Worm (Caenorhabditis elegans) whole organism, young adult: ENCODE results near the gene idi-1.

ENCODE experiments used
- C17E4.6 ChIP-seq: fragments of 200-800 bp; sonication (Bioruptor generic); IDR thresholded peaks from 2 replicates; pipeline ENCODE4 v1.3.6; 2022; ENCODE audit warnings: missing genetic modification reagents, missing genetic modification characterization, missing compliant biosample characterization
- F23B12.7 ChIP-seq: sonication (generic microtip); optimal IDR thresholded peaks from 2 replicates; lab custom pipeline; 2017; ENCODE audit warnings: missing genetic modification characterization, mild to moderate bottlenecking, missing compliant biosample characterization, antibody characterized with exemption, moderate library complexity; ENCODE audit not compliant: insufficient read depth
- F55B11.4 ChIP-seq: sonication (generic microtip); optimal IDR thresholded peaks from 2 replicates; lab custom pipeline; 2016; ENCODE audit warnings: missing compliant biosample characterization, missing genetic modification characterization, borderline replicate concordance; ENCODE audit not compliant: insufficient read depth
- K11D2.4 ChIP-seq: fragments of 200-800 bp; sonication (Bioruptor generic); IDR thresholded peaks from 2 replicates; pipeline ENCODE4 v1.3.6; 2022; ENCODE audit warnings: missing genetic modification reagents, missing genetic modification characterization, missing compliant biosample characterization
- K12H6.12 ChIP-seq: fragments of 200-800 bp; sonication (Bioruptor generic); optimal IDR thresholded peaks from 2 replicates; lab custom pipeline; 2018; ENCODE audit warnings: mild to moderate bottlenecking, missing genetic modification characterization, missing compliant biosample characterization
- attf-3 ChIP-seq: fragments of 200-800 bp; sonication (Bioruptor generic); conservative IDR thresholded peaks from 2 replicates; pipeline ENCODE4 v1.3.6; 2022; ENCODE audit warnings: missing genetic modification reagents, missing genetic modification characterization, missing compliant biosample characterization
- attf-5 ChIP-seq: fragments of 200-800 bp; sonication (Bioruptor generic); optimal IDR thresholded peaks from 2 replicates; lab custom pipeline; 2018; ENCODE audit warnings: mild to moderate bottlenecking, missing genetic modification characterization, missing compliant biosample characterization
- ccch-3 ChIP-seq: fragments of 200-800 bp; sonication (Bioruptor generic); optimal IDR thresholded peaks from 2 replicates; lab custom pipeline; 2018; ENCODE audit warnings: mild to moderate bottlenecking, missing genetic modification characterization, missing compliant biosample characterization
- cebp-1 ChIP-seq, 2 experiments: fragments of 200-800 bp in 1 of 2; sonication (Bioruptor generic) in 1 of 2; sonication (generic microtip) in 1 of 2; IDR thresholded peaks in 1 of 2; optimal IDR thresholded peaks in 1 of 2; 2 replicates each; pipeline versions ENCODE4 v1.3.6 to Lab custom; 2017 to 2022; ENCODE audit warnings: missing compliant biosample characterization in 2 of 2, missing genetic modification characterization in 2 of 2, mild to moderate bottlenecking in 1 of 2, missing genetic modification reagents in 1 of 2, moderate library complexity in 1 of 2
- cebp-2 ChIP-seq: fragments of 200-800 bp; sonication (Bioruptor generic); IDR thresholded peaks from 2 replicates; pipeline ENCODE4 v1.3.6; 2022; ENCODE audit warnings: missing genetic modification characterization, missing compliant biosample characterization
- ceh-100 ChIP-seq: fragments of 200-800 bp; sonication (Bioruptor generic); IDR thresholded peaks from 2 replicates; pipeline ENCODE4 v1.3.6; 2022; ENCODE audit warnings: missing genetic modification reagents, missing genetic modification characterization, missing compliant biosample characterization
- ceh-27 ChIP-seq: fragments of 200-800 bp; sonication (Bioruptor generic); optimal IDR thresholded peaks from 2 replicates; lab custom pipeline; 2018; ENCODE audit warnings: mild to moderate bottlenecking, missing genetic modification characterization, moderate library complexity, missing compliant biosample characterization
- ceh-40 ChIP-seq: fragments of 200-800 bp; sonication (Bioruptor generic); IDR thresholded peaks from 2 replicates; pipeline ENCODE4 v1.3.6; 2022; ENCODE audit warnings: missing genetic modification characterization, missing compliant biosample characterization
- chd-7 ChIP-seq: sonication (generic microtip); optimal IDR thresholded peaks from 2 replicates; lab custom pipeline; 2016; ENCODE audit warnings: mild to moderate bottlenecking, missing genetic modification characterization, moderate library complexity, missing compliant biosample characterization
- dox-1 ChIP-seq: fragments of 200-800 bp; sonication (Bioruptor generic); IDR thresholded peaks from 2 replicates; pipeline ENCODE4 v1.3.6; 2022; ENCODE audit warnings: missing genetic modification reagents, missing genetic modification characterization, missing compliant biosample characterization
- him-1 ChIP-seq: sonication (generic microtip); optimal IDR thresholded peaks from 2 replicates; lab custom pipeline; 2016; ENCODE audit warnings: missing genotype, missing genetic modification reagents, missing genetic modification characterization, missing compliant biosample characterization
- hmg-1.2 ChIP-seq: fragments of 200-800 bp; sonication (Bioruptor generic); IDR thresholded peaks from 2 replicates; pipeline ENCODE4 v1.3.6; 2022; ENCODE audit warnings: missing genetic modification reagents, missing genetic modification characterization, missing compliant biosample characterization
- hsf-1 ChIP-seq: fragments of 200-800 bp; sonication (Bioruptor generic); IDR thresholded peaks from 2 replicates; pipeline ENCODE4 v1.3.6; 2022; ENCODE audit warnings: missing genetic modification reagents, missing genetic modification characterization, missing compliant biosample characterization
- let-526 ChIP-seq: fragments of 200-800 bp; sonication (Bioruptor generic); IDR thresholded peaks from 2 replicates; pipeline ENCODE4 v1.3.6; 2022; ENCODE audit warnings: missing genetic modification reagents, missing genetic modification characterization, missing compliant biosample characterization
- lin-35 ChIP-seq, 3 experiments: fragments of 150-350 bp in 2 of 3; sonication (generic microtip) in 1 of 3; optimal IDR thresholded peaks; 2 replicates each; lab custom pipeline; 2014 to 2018; ENCODE audit warnings: missing biosample characterization in 3 of 3, missing genetic modification characterization in 3 of 3, missing genetic modification reagents in 3 of 3
- lin-40 ChIP-seq: sonication (generic microtip); optimal IDR thresholded peaks from 2 replicates; lab custom pipeline; 2016; ENCODE audit warnings: missing genetic modification characterization, mild to moderate bottlenecking, missing compliant biosample characterization, missing genotype, missing genetic modification reagents
- madf-3 ChIP-seq: fragments of 200-800 bp; sonication (Bioruptor generic); IDR thresholded peaks from 2 replicates; pipeline ENCODE4 v1.3.6; 2022; ENCODE audit warnings: missing genetic modification reagents, missing genetic modification characterization, missing compliant biosample characterization
- mcd-1 ChIP-seq: fragments of 200-800 bp; sonication (Bioruptor generic); IDR thresholded peaks from 2 replicates; pipeline ENCODE4 v1.3.6; 2022; ENCODE audit warnings: missing genetic modification reagents, missing genetic modification characterization, missing compliant biosample characterization
- nfya-2 ChIP-seq: fragments of 200-800 bp; sonication (Bioruptor generic); IDR thresholded peaks from 2 replicates; pipeline ENCODE4 v1.3.6; 2022; ENCODE audit warnings: missing genetic modification reagents, missing genetic modification characterization, missing compliant biosample characterization
- nhr-179 ChIP-seq: sonication (generic microtip); optimal IDR thresholded peaks from 2 replicates; lab custom pipeline; 2016; ENCODE audit warnings: mild to moderate bottlenecking, missing genetic modification characterization, missing compliant biosample characterization
- nhr-80 ChIP-seq: sonication (generic microtip); optimal IDR thresholded peaks from 2 replicates; lab custom pipeline; 2016; ENCODE audit warnings: missing genetic modification characterization, missing compliant biosample characterization
- repo-1 ChIP-seq: sonication (generic microtip); optimal IDR thresholded peaks from 2 replicates; lab custom pipeline; 2017; ENCODE audit warnings: mild to moderate bottlenecking, missing genetic modification characterization, missing compliant biosample characterization
- snpc-1.3 ChIP-seq: sonication (generic microtip); optimal IDR thresholded peaks from 2 replicates; lab custom pipeline; 2017; ENCODE audit warnings: missing genetic modification characterization, mild to moderate bottlenecking, missing compliant biosample characterization, antibody characterized with exemption, moderate library complexity, missing genotype, missing genetic modification reagents; ENCODE audit not compliant: insufficient read depth
- snpc-3.4 ChIP-seq: sonication (generic microtip); optimal IDR thresholded peaks from 2 replicates; lab custom pipeline; 2017; ENCODE audit warnings: missing genetic modification characterization, mild to moderate bottlenecking, missing compliant biosample characterization, antibody characterized with exemption, moderate library complexity, missing genotype, missing genetic modification reagents
- snpc-4 ChIP-seq, 5 experiments: fragments of 150-350 bp in 1 of 5; sonication (generic microtip) in 4 of 5; optimal IDR thresholded peaks; 2 replicates each; lab custom pipeline; 2014 to 2018; ENCODE audit warnings: missing genetic modification characterization in 5 of 5, missing biosample characterization in 3 of 5, antibody characterized with exemption in 2 of 5, mild to moderate bottlenecking in 2 of 5, missing compliant biosample characterization in 2 of 5, missing genotype in 2 of 5, moderate library complexity in 2 of 5, missing genetic modification reagents in 1 of 5
- xnd-1 ChIP-seq: sonication (generic microtip); optimal IDR thresholded peaks from 2 replicates; lab custom pipeline; 2016; ENCODE audit warnings: missing genotype, missing genetic modification reagents, missing genetic modification characterization, missing compliant biosample characterization
- zfh-2 ChIP-seq: fragments of 200-800 bp; sonication (Bioruptor generic); conservative IDR thresholded peaks from 2 replicates; pipeline ENCODE4 v1.3.6; 2022; ENCODE audit warnings: missing genetic modification reagents, missing genetic modification characterization, missing compliant biosample characterization
- zim-3 ChIP-seq: sonication (generic microtip); optimal IDR thresholded peaks from 2 replicates; lab custom pipeline; 2017; ENCODE audit warnings: mild to moderate bottlenecking, missing genetic modification characterization, moderate library complexity, missing compliant biosample characterization
- ztf-6 ChIP-seq: fragments of 200-800 bp; sonication (Bioruptor generic); IDR thresholded peaks from 2 replicates; pipeline ENCODE4 v1.3.6; 2022; ENCODE audit warnings: missing genetic modification reagents, missing genetic modification characterization, missing compliant biosample characterization

The idi-1 gene

DNA sequence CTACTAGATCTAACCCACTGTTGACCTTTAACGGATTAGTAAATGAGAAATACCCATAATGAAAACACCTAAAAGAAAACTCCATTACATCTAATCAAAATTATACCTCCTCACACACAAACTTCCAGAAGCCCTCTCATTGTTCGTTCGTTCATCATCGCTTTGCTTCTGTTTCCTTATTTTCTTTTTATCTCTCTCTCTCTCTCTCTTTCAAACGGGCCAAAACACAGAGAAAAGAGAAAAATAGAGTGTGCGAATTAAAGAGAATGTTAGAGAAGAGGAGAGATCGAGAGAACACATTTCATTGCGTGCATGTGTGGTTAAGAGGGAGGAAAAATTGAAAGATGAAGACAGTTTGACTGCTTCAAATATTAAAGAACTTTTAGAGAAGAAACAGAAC, 32.8 kb downstream of the idi-1 start (continued):
- no peak for TF ChIP-seq repo-1 (tag; lab: Kevin White, UChicago)
- no peak for TF ChIP-seq nhr-179 (tag; lab: Kevin White, UChicago)
- no peak for TF ChIP-seq C17E4.6
- TF ChIP-seq lin-40 = peak; percentile 44
- TF ChIP-seq mcd-1 (GFP tag; lab: Robert Waterston, UW) = no peak
- no peak for TF ChIP-seq xnd-1 (tag; lab: Kevin White, UChicago)
- no peak for TF ChIP-seq zim-3 (tag; lab: Kevin White, UChicago)
- no peak for TF ChIP-seq snpc-4 (GFP tag; optimal IDR thresholded peaks at IDR 0.05; lab: Kevin White, UChicago)
- TF ChIP-seq snpc-4 (tag; optimal IDR thresholded peaks at IDR 0.05; lab: Kevin White, UChicago) = no peak
- TF ChIP-seq attf-3 (GFP tag; lab: Robert Waterston, UW) = no peak
- no peak for TF ChIP-seq hsf-1 (GFP tag; lab: Robert Waterston, UW)
- no peak for TF ChIP-seq K11D2.4 (GFP tag; lab: Robert Waterston, UW)
- TF ChIP-seq madf-3 (GFP tag; lab: Robert Waterston, UW) = no peak
- peak in 1 of 3 experiments; percentile 49 for TF ChIP-seq lin-35 (GFP tag; optimal IDR thresholded peaks at IDR 0.05; lab: Kevin White, UChicago)
- no peak for TF ChIP-seq ceh-100 (GFP tag; lab: Robert Waterston, UW)

DNA sequence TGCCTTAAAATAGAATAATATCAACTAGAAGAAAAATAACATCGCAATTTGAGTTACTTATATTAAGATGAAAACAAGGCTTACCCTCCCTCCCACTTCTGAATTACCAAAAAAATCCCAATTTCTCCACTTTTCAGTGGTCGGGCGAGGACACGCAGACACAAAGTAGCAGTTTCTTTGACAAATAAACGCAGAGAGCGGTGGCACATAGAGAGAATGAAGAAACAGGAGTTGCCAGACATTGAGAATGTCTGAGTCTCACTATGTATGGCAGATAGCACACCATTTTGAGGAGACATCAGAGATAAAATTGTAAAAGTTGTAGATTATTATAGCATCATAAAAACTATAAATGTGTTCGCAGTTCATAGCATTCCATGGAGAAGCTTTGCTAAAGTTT, 33.7 kb downstream of the idi-1 start:
- TF ChIP-seq hmg-1.2 (GFP tag; lab: Robert Waterston, UW) (peak; percentile 91), nhr-80 (tag; lab: Kevin White, UChicago) (peak; percentile 40), dox-1 (GFP tag; lab: Robert Waterston, UW) (no peak), chd-7 (no peak), F23B12.7 (tag; lab: Kevin White, UChicago) (no peak), repo-1 (tag; lab: Kevin White, UChicago) (no peak), K12H6.12 (tag; lab: Kevin White, UChicago) (peak; percentile 24), cebp-1 (GFP tag; IDR thresholded peaks at IDR 0.05; lab: Robert Waterston, UW) (no peak), cebp-1 (tag; optimal IDR thresholded peaks at IDR 0.05; lab: Kevin White, UChicago) (peak; percentile 45), ceh-27 (GFP tag; lab: Kevin White, UChicago) (peak; percentile 15), attf-5 (GFP tag; lab: Kevin White, UChicago) (peak; percentile 30), snpc-4 (GFP tag; optimal IDR thresholded peaks at IDR 0.05; lab: Kevin White, UChicago) (no peak), snpc-4 (tag; optimal IDR thresholded peaks at IDR 0.05; lab: Kevin White, UChicago) (peak in 1 of 4 experiments; percentile 5), lin-40 (peak; percentile 58), lin-35 (GFP tag; optimal IDR thresholded peaks at IDR 0.05; lab: Kevin White, UChicago) (peak in 1 of 3 experiments; percentile 20)

DNA sequence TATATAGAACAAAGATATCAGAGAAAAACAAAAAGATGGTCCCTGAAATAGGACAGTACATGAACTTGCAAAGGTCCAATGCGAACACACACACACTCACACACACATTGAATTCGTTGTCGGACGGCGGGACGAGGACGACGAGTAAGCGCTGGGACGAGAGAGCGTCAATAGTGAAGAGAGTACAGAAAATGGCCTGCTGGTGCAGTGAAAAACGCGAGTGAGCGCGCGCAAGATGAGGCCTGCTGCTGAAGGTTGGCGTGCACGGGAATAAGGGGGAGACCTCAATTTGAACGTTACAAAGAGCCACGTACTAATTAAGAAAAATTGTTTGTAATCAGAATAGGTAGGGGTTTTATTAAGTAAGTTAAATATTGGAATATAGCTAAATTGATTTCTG, 35.5 kb downstream of the idi-1 start:
- TF ChIP-seq cebp-2 (no peak), hmg-1.2 (GFP tag; lab: Robert Waterston, UW) (peak; percentile 68; the same call in 1 of the 2 replicates), him-1 (tag; lab: Kevin White, UChicago) (peak; percentile 37), attf-5 (GFP tag; lab: Kevin White, UChicago) (peak; percentile 25), snpc-1.3 (tag; lab: Kevin White, UChicago) (no peak), nhr-80 (tag; lab: Kevin White, UChicago) (peak; percentile 49), ceh-40 (no peak), lin-40 (no peak), F55B11.4 (tag; lab: Kevin White, UChicago) (no peak), ccch-3 (no peak), ztf-6 (GFP tag; lab: Robert Waterston, UW) (no peak), snpc-3.4 (tag; lab: Kevin White, UChicago) (no peak), let-526 (GFP tag; lab: Robert Waterston, UW) (no peak), K11D2.4 (GFP tag; lab: Robert Waterston, UW) (0 out of 2 replicates have a peak, but pooled peaks have one; percentile 24), hsf-1 (GFP tag; lab: Robert Waterston, UW) (no peak), nfya-2 (GFP tag; lab: Robert Waterston, UW) (no peak), zfh-2 (GFP tag; lab: Robert Waterston, UW) (peak; percentile 77), cebp-1 (GFP tag; IDR thresholded peaks at IDR 0.05; lab: Robert Waterston, UW) (no peak), cebp-1 (tag; optimal IDR thresholded peaks at IDR 0.05; lab: Kevin White, UChicago) (peak; percentile 18)
